Worm (Caenorhabditis elegans) whole organism, early embryonic: ENCODE measurements around the gene C39H7.4.

ENCODE experiments used
- F13C5.2 ChIP-seq: sonication (generic microtip); optimal IDR thresholded peaks from 2 replicates; lab custom pipeline; 2017; ENCODE audit warnings: mild to moderate bottlenecking, missing genetic modification characterization, inconsistent platforms, missing compliant biosample characterization
- ama-1 ChIP-seq: fragments of 150-350 bp; optimal IDR thresholded peaks from 2 replicates; lab custom pipeline; 2014
- ceh-36 ChIP-seq: sonication (generic microtip); optimal IDR thresholded peaks from 2 replicates; lab custom pipeline; 2016; ENCODE audit warnings: missing genetic modification characterization, inconsistent platforms, missing compliant biosample characterization
- ets-7 ChIP-seq: sonication (generic microtip); optimal IDR thresholded peaks from 2 replicates; lab custom pipeline; 2016; ENCODE audit warnings: missing genotype, missing genetic modification characterization, missing compliant biosample characterization
- pes-1 ChIP-seq: fragments of 200-800 bp; sonication (Bioruptor generic); IDR thresholded peaks from 2 replicates; pipeline ENCODE4 v1.3.6; 2022; ENCODE audit warnings: missing genetic modification reagents, missing genetic modification characterization, missing compliant biosample characterization

ce11 chrIV:5587964-5588860 lies 26.2 kb downstream of the C39H7.4 start:
- no peak for TF ChIP-seq ama-1 (lab: Kevin White, UChicago)
- TF ChIP-seq F13C5.2: no peak
- TF ChIP-seq ets-7 (tag; lab: Kevin White, UChicago): no peak
- no peak for TF ChIP-seq pes-1 (GFP tag; lab: Robert Waterston, UW)
- TF ChIP-seq ceh-36 (tag; lab: Kevin White, UChicago): no peak
